Worm (Caenorhabditis elegans) whole organism, young adult: ENCODE data around the gene cyp-33E2.
A peak's percentile ranks its signal among the peaks of the same experiment; 100 is the strongest.

ENCODE experiments used
- B0035.1 ChIP-seq: sonication (generic microtip); optimal IDR thresholded peaks from 2 replicates; lab custom pipeline; 2016; ENCODE audit warnings: missing genetic modification characterization, mild to moderate bottlenecking, missing compliant biosample characterization, missing genotype, missing genetic modification reagents
- C17E4.6 ChIP-seq: fragments of 200-800 bp; sonication (Bioruptor generic); IDR thresholded peaks from 2 replicates; pipeline ENCODE4 v1.3.6; 2022; ENCODE audit warnings: missing genetic modification reagents, missing genetic modification characterization, missing compliant biosample characterization
- F22D6.2 ChIP-seq: sonication (generic microtip); optimal IDR thresholded peaks from 2 replicates; lab custom pipeline; 2016; ENCODE audit warnings: mild to moderate bottlenecking, missing genetic modification characterization, missing compliant biosample characterization
- F57A8.1 ChIP-seq: fragments of 200-800 bp; sonication (Bioruptor generic); optimal IDR thresholded peaks from 2 replicates; lab custom pipeline; 2018; ENCODE audit warnings: mild to moderate bottlenecking, missing genetic modification characterization, moderate library complexity, missing compliant biosample characterization
- Y53G8AR.9 ChIP-seq: fragments of 200-800 bp; sonication (Bioruptor generic); conservative IDR thresholded peaks from 2 replicates; pipeline ENCODE4 v1.3.6; 2022; ENCODE audit warnings: missing genetic modification reagents, missing genetic modification characterization, missing compliant biosample characterization
- ZK185.1 ChIP-seq: sonication (generic microtip); optimal IDR thresholded peaks from 2 replicates; lab custom pipeline; 2016; ENCODE audit warnings: mild to moderate bottlenecking, missing genetic modification characterization, missing compliant biosample characterization; ENCODE audit not compliant: poor library complexity, severe bottlenecking
- ama-1 ChIP-seq, 3 experiments: fragments of 150-350 bp in 1 of 3; sonication (generic microtip) in 2 of 3; optimal IDR thresholded peaks; 2 replicates each; lab custom pipeline; 2014 to 2018; ENCODE audit warnings: missing biosample characterization in 2 of 3, missing genetic modification characterization in 2 of 3, missing genetic modification reagents in 2 of 3
- atf-7 ChIP-seq: sonication (generic microtip); optimal IDR thresholded peaks from 2 replicates; lab custom pipeline; 2017; ENCODE audit warnings: mild to moderate bottlenecking, missing genetic modification characterization, missing compliant biosample characterization
- attf-5 ChIP-seq: fragments of 200-800 bp; sonication (Bioruptor generic); optimal IDR thresholded peaks from 2 replicates; lab custom pipeline; 2018; ENCODE audit warnings: mild to moderate bottlenecking, missing genetic modification characterization, missing compliant biosample characterization
- ccch-3 ChIP-seq: fragments of 200-800 bp; sonication (Bioruptor generic); optimal IDR thresholded peaks from 2 replicates; lab custom pipeline; 2018; ENCODE audit warnings: mild to moderate bottlenecking, missing genetic modification characterization, missing compliant biosample characterization
- cebp-1 ChIP-seq, 2 experiments: fragments of 200-800 bp in 1 of 2; sonication (Bioruptor generic) in 1 of 2; sonication (generic microtip) in 1 of 2; IDR thresholded peaks in 1 of 2; optimal IDR thresholded peaks in 1 of 2; 2 replicates each; pipeline versions ENCODE4 v1.3.6 to Lab custom; 2017 to 2022; ENCODE audit warnings: missing compliant biosample characterization in 2 of 2, missing genetic modification characterization in 2 of 2, mild to moderate bottlenecking in 1 of 2, missing genetic modification reagents in 1 of 2, moderate library complexity in 1 of 2
- ceh-100 ChIP-seq: fragments of 200-800 bp; sonication (Bioruptor generic); IDR thresholded peaks from 2 replicates; pipeline ENCODE4 v1.3.6; 2022; ENCODE audit warnings: missing genetic modification reagents, missing genetic modification characterization, missing compliant biosample characterization
- ceh-40 ChIP-seq: fragments of 200-800 bp; sonication (Bioruptor generic); IDR thresholded peaks from 2 replicates; pipeline ENCODE4 v1.3.6; 2022; ENCODE audit warnings: missing genetic modification characterization, missing compliant biosample characterization
- ceh-91 ChIP-seq: fragments of 200-800 bp; sonication (Bioruptor generic); IDR thresholded peaks from 2 replicates; pipeline ENCODE4 v1.3.6; 2022; ENCODE audit warnings: missing genetic modification reagents, missing genetic modification characterization, missing compliant biosample characterization
- chd-7 ChIP-seq: sonication (generic microtip); optimal IDR thresholded peaks from 2 replicates; lab custom pipeline; 2016; ENCODE audit warnings: mild to moderate bottlenecking, missing genetic modification characterization, moderate library complexity, missing compliant biosample characterization
- die-1 ChIP-seq: sonication (generic microtip); optimal IDR thresholded peaks from 2 replicates; lab custom pipeline; 2016; ENCODE audit warnings: missing genotype, mild to moderate bottlenecking, missing genetic modification characterization, missing compliant biosample characterization
- egrh-3 ChIP-seq: fragments of 200-800 bp; sonication (Bioruptor generic); IDR thresholded peaks from 2 replicates; pipeline ENCODE4 v1.3.6; 2022; ENCODE audit warnings: missing genetic modification reagents, missing genetic modification characterization, missing compliant biosample characterization
- gei-17 ChIP-seq: fragments of 200-800 bp; sonication (Bioruptor generic); optimal IDR thresholded peaks from 2 replicates; lab custom pipeline; 2018; ENCODE audit warnings: mild to moderate bottlenecking, missing genetic modification characterization, missing compliant biosample characterization
- him-1 ChIP-seq: sonication (generic microtip); optimal IDR thresholded peaks from 2 replicates; lab custom pipeline; 2016; ENCODE audit warnings: missing genotype, missing genetic modification reagents, missing genetic modification characterization, missing compliant biosample characterization
- hmg-1.2 ChIP-seq: fragments of 200-800 bp; sonication (Bioruptor generic); IDR thresholded peaks from 2 replicates; pipeline ENCODE4 v1.3.6; 2022; ENCODE audit warnings: missing genetic modification reagents, missing genetic modification characterization, missing compliant biosample characterization
- hmg-20 ChIP-seq: fragments of 200-800 bp; sonication (Bioruptor generic); IDR thresholded peaks from 2 replicates; pipeline ENCODE4 v1.3.6; 2022; ENCODE audit warnings: missing genetic modification reagents, missing genetic modification characterization, missing compliant biosample characterization
- hsf-1 ChIP-seq: fragments of 200-800 bp; sonication (Bioruptor generic); IDR thresholded peaks from 2 replicates; pipeline ENCODE4 v1.3.6; 2022; ENCODE audit warnings: missing genetic modification reagents, missing genetic modification characterization, missing compliant biosample characterization
- let-526 ChIP-seq: fragments of 200-800 bp; sonication (Bioruptor generic); IDR thresholded peaks from 2 replicates; pipeline ENCODE4 v1.3.6; 2022; ENCODE audit warnings: missing genetic modification reagents, missing genetic modification characterization, missing compliant biosample characterization
- let-607 ChIP-seq, 2 experiments: fragments of 200-800 bp in 1 of 2; sonication (Bioruptor generic) in 1 of 2; sonication (generic microtip) in 1 of 2; optimal IDR thresholded peaks; 2 replicates each; lab custom pipeline; 2016 to 2018; ENCODE audit warnings: mild to moderate bottlenecking in 2 of 2, missing compliant biosample characterization in 2 of 2, missing genetic modification characterization in 2 of 2, moderate library complexity in 2 of 2, missing genotype in 1 of 2
- lir-1 ChIP-seq: fragments of 200-800 bp; sonication (Bioruptor generic); conservative IDR thresholded peaks from 2 replicates; pipeline ENCODE4 v1.3.6; 2022; ENCODE audit warnings: missing genetic modification reagents, missing genetic modification characterization, missing compliant biosample characterization
- lsy-27 ChIP-seq: sonication (generic microtip); optimal IDR thresholded peaks from 2 replicates; lab custom pipeline; 2017; ENCODE audit warnings: missing genetic modification characterization, mild to moderate bottlenecking, missing compliant biosample characterization, antibody characterized with exemption, missing genotype, borderline replicate concordance; ENCODE audit not compliant: insufficient read depth
- madf-10 ChIP-seq: sonication (generic microtip); optimal IDR thresholded peaks from 2 replicates; lab custom pipeline; 2016; ENCODE audit warnings: mild to moderate bottlenecking, missing genetic modification characterization, missing compliant biosample characterization
- madf-6 ChIP-seq: fragments of 200-800 bp; sonication (Bioruptor generic); IDR thresholded peaks from 2 replicates; pipeline ENCODE4 v1.3.6; 2022; ENCODE audit warnings: missing genetic modification reagents, missing genetic modification characterization, missing compliant biosample characterization
- mxl-1 ChIP-seq: sonication (generic microtip); optimal IDR thresholded peaks from 2 replicates; lab custom pipeline; 2016; ENCODE audit warnings: missing genetic modification characterization, missing compliant biosample characterization
- nfyb-1 ChIP-seq: fragments of 200-800 bp; sonication (Bioruptor generic); IDR thresholded peaks from 2 replicates; pipeline ENCODE4 v1.3.6; 2022; ENCODE audit warnings: missing genetic modification reagents, missing genetic modification characterization, missing compliant biosample characterization
- nhr-120 ChIP-seq: fragments of 200-800 bp; sonication (Bioruptor generic); IDR thresholded peaks from 2 replicates; pipeline ENCODE4 v1.3.6; 2022; ENCODE audit warnings: missing genetic modification characterization, missing compliant biosample characterization
- nhr-80 ChIP-seq: sonication (generic microtip); optimal IDR thresholded peaks from 2 replicates; lab custom pipeline; 2016; ENCODE audit warnings: missing genetic modification characterization, missing compliant biosample characterization
- snpc-1.3 ChIP-seq: sonication (generic microtip); optimal IDR thresholded peaks from 2 replicates; lab custom pipeline; 2017; ENCODE audit warnings: missing genetic modification characterization, mild to moderate bottlenecking, missing compliant biosample characterization, antibody characterized with exemption, moderate library complexity, missing genotype, missing genetic modification reagents; ENCODE audit not compliant: insufficient read depth
- somi-1 ChIP-seq: fragments of 200-800 bp; sonication (Bioruptor generic); optimal IDR thresholded peaks from 2 replicates; lab custom pipeline; 2018; ENCODE audit warnings: mild to moderate bottlenecking, missing genetic modification characterization, missing compliant biosample characterization
- tbp1 ChIP-seq: fragments of 200-800 bp; sonication (Bioruptor generic); optimal IDR thresholded peaks from 2 replicates; lab custom pipeline; 2018; ENCODE audit warnings: mild to moderate bottlenecking, missing genetic modification characterization, missing compliant biosample characterization
- tbx-9 ChIP-seq: sonication (generic microtip); optimal IDR thresholded peaks from 2 replicates; lab custom pipeline; 2016; ENCODE audit warnings: borderline replicate concordance, missing genetic modification characterization, inconsistent platforms, missing compliant biosample characterization
- tlf-1 ChIP-seq: fragments of 200-800 bp; sonication (Bioruptor generic); optimal IDR thresholded peaks from 2 replicates; lab custom pipeline; 2018; ENCODE audit warnings: mild to moderate bottlenecking, missing genetic modification characterization, missing compliant biosample characterization
- unc-62 ChIP-seq: fragments of 150-350 bp; optimal IDR thresholded peaks from 2 replicates; lab custom pipeline; 2014; ENCODE audit warnings: missing biosample characterization, missing genetic modification reagents, missing genetic modification characterization
- xnd-1 ChIP-seq: sonication (generic microtip); optimal IDR thresholded peaks from 2 replicates; lab custom pipeline; 2016; ENCODE audit warnings: missing genotype, missing genetic modification reagents, missing genetic modification characterization, missing compliant biosample characterization
- zfh-2 ChIP-seq: fragments of 200-800 bp; sonication (Bioruptor generic); conservative IDR thresholded peaks from 2 replicates; pipeline ENCODE4 v1.3.6; 2022; ENCODE audit warnings: missing genetic modification reagents, missing genetic modification characterization, missing compliant biosample characterization
- ztf-22 ChIP-seq: fragments of 200-800 bp; sonication (Bioruptor generic); optimal IDR thresholded peaks from 2 replicates; lab custom pipeline; 2018; ENCODE audit warnings: mild to moderate bottlenecking, missing genetic modification characterization, moderate library complexity, missing compliant biosample characterization
- ztf-25 ChIP-seq: fragments of 200-800 bp; sonication (Bioruptor generic); IDR thresholded peaks from 2 replicates; pipeline ENCODE4 v1.3.6; 2022; ENCODE audit warnings: missing genetic modification reagents, missing genetic modification characterization, missing compliant biosample characterization
- ztf-28 ChIP-seq: fragments of 200-800 bp; sonication (Bioruptor generic); IDR thresholded peaks from 2 replicates; pipeline ENCODE4 v1.3.6; 2022; ENCODE audit warnings: missing genetic modification reagents, missing genetic modification characterization, missing compliant biosample characterization
- ztf-3 ChIP-seq: fragments of 200-800 bp; sonication (Bioruptor generic); optimal IDR thresholded peaks from 2 replicates; lab custom pipeline; 2018; ENCODE audit warnings: mild to moderate bottlenecking, missing genetic modification characterization, missing compliant biosample characterization

cyp-33E2 gene

ce11 chrIV:8585076-8586033 lies 26.8 kb upstream of the cyp-33E2 start, which contains the start of gene catp-7:
Gene catp-7, plus strand, starts transcription at chrIV:8585983.
- TF ChIP-seq let-526 (GFP tag; lab: Robert Waterston, UW), result 0 out of 2 replicates have a peak, but pooled peaks have one; percentile 5
- peak; percentile 84; the same call in 1 of the 2 replicates for TF ChIP-seq hsf-1 (GFP tag; lab: Robert Waterston, UW)
- 0 out of 2 replicates have a peak, but pooled peaks have one; percentile 30 for TF ChIP-seq lir-1 (GFP tag; lab: Robert Waterston, UW)
- peak; percentile 60 for TF ChIP-seq atf-7
- TF ChIP-seq ztf-28 (GFP tag; lab: Robert Waterston, UW), result no peak
- TF ChIP-seq nfyb-1 (GFP tag; lab: Robert Waterston, UW), result peak; percentile 60; the same call in 1 of the 2 replicates
- TF ChIP-seq chd-7 (tag; lab: Kevin White, UChicago), result peak; percentile 42
- 0 out of 2 replicates have a peak, but pooled peaks have one; percentile 41 for TF ChIP-seq Y53G8AR.9 (GFP tag; lab: Robert Waterston, UW)
- TF ChIP-seq mxl-1, result no peak
- TF ChIP-seq attf-5 (GFP tag; lab: Kevin White, UChicago), result peak; percentile 22
- peak; percentile 87 for TF ChIP-seq nhr-80 (tag; lab: Kevin White, UChicago)
- no peak for TF ChIP-seq hmg-20 (GFP tag; lab: Robert Waterston, UW)
- TF ChIP-seq let-607 (tag; optimal IDR thresholded peaks at IDR 0.05; lab: Kevin White, UChicago), result peak in 1 of 2 experiments; percentile 44
- TF ChIP-seq tbx-9 (tag; lab: Kevin White, UChicago), result no peak
- TF ChIP-seq cebp-1 (GFP tag; IDR thresholded peaks at IDR 0.05; lab: Robert Waterston, UW), result no peak
- TF ChIP-seq cebp-1 (tag; optimal IDR thresholded peaks at IDR 0.05; lab: Kevin White, UChicago), result peak; percentile 58
- TF ChIP-seq B0035.1 (tag; lab: Kevin White, UChicago), result no peak
- peak; percentile 23 for TF ChIP-seq tbp1 (GFP tag; lab: Kevin White, UChicago)

ce11 chrIV:8587057-8587456 lies 25.1 kb upstream of the cyp-33E2 start:
- TF ChIP-seq lsy-27, result no peak
- TF ChIP-seq ceh-100 (GFP tag; lab: Robert Waterston, UW), result no peak
- TF ChIP-seq F22D6.2, result no peak
- peak; percentile 1 for TF ChIP-seq somi-1 (GFP tag; lab: Kevin White, UChicago)
- TF ChIP-seq die-1 (tag; lab: Kevin White, UChicago), result no peak
- peak; percentile 13 for TF ChIP-seq unc-62 (GFP tag; lab: Kevin White, UChicago)
- TF ChIP-seq ama-1 (optimal IDR thresholded peaks at IDR 0.05; lab: Kevin White, UChicago), result no peak
- no peak for TF ChIP-seq ama-1 (GFP tag; optimal IDR thresholded peaks at IDR 0.05; lab: Kevin White, UChicago)
- no peak for TF ChIP-seq snpc-1.3 (tag; lab: Kevin White, UChicago)
- TF ChIP-seq nhr-120 (GFP tag; lab: Robert Waterston, UW), result no peak
- TF ChIP-seq ztf-25 (GFP tag; lab: Robert Waterston, UW), result no peak
- TF ChIP-seq ceh-40 (GFP tag; lab: Robert Waterston, UW), result no peak
- TF ChIP-seq xnd-1, result no peak
- no peak for TF ChIP-seq madf-10 (tag; lab: Kevin White, UChicago)
- TF ChIP-seq ZK185.1 (tag; lab: Kevin White, UChicago), result no peak
- TF ChIP-seq him-1 (tag; lab: Kevin White, UChicago), result no peak
- TF ChIP-seq C17E4.6 (GFP tag; lab: Robert Waterston, UW), result no peak
- no peak for TF ChIP-seq chd-7 (tag; lab: Kevin White, UChicago)
- TF ChIP-seq madf-6 (GFP tag; lab: Robert Waterston, UW), result no peak
- TF ChIP-seq egrh-3, result no peak
- TF ChIP-seq ceh-91 (GFP tag; lab: Robert Waterston, UW), result no peak
- no peak for TF ChIP-seq F57A8.1 (GFP tag; lab: Kevin White, UChicago)
- TF ChIP-seq ztf-3 (GFP tag; lab: Kevin White, UChicago), result no peak
- no peak for TF ChIP-seq tlf-1 (GFP tag; lab: Kevin White, UChicago)
- TF ChIP-seq gei-17, result no peak
- no peak for TF ChIP-seq ztf-22 (GFP tag; lab: Kevin White, UChicago)
- no peak for TF ChIP-seq ccch-3
- TF ChIP-seq zfh-2, result no peak
- TF ChIP-seq hmg-1.2 (GFP tag; lab: Robert Waterston, UW), result no peak; the same call in 1 of the 2 replicates
